Worm (Caenorhabditis elegans): ENCODE measurements around the gene R08E3.3.

The R08E3.3 gene

DNA sequence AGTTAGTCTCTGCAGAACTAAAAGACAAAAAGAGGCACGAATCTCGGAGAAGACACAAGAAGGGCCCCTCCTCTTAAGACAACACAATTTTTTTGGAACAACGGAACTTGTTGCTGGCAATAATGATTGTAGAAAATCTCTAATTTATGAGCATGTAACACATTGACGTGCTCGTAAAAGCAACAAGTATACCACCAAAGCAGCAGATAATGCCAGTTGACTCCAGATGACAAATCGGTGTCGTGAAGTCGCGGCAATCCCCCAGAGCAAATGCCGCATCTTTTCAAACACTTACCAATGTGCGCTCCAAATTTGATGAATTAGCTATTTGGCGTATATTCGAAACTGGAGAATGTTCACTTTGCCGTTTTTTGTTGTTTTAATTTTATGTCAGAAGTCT, 45.8 kb downstream of the R08E3.3 start:
- TF ChIP-seq nhr-237 (tag; optimal IDR thresholded peaks at IDR 0.05) (no peak), nhr-2 (tag; optimal IDR thresholded peaks at IDR 0.05) (no peak), ceh-43 (GFP tag; optimal IDR thresholded peaks at IDR 0.05) (no peak), unc-62 (GFP tag; optimal IDR thresholded peaks at IDR 0.05) (no peak), bed-3 (GFP tag; optimal IDR thresholded peaks at IDR 0.05) (no peak), pha-4 (tag; optimal IDR thresholded peaks at IDR 0.05) (no peak), sptf-1 (tag; optimal IDR thresholded peaks at IDR 0.05) (no peak), ham-2 (GFP tag; optimal IDR thresholded peaks at IDR 0.05) (no peak), mab-5 (tag; optimal IDR thresholded peaks at IDR 0.05) (no peak), lin-32 (GFP tag; optimal IDR thresholded peaks at IDR 0.05) (no peak), cnd-1 (tag; optimal IDR thresholded peaks at IDR 0.05) (no peak), nhr-12 (tag; optimal IDR thresholded peaks at IDR 0.05) (no peak), blmp-1 (tag; optimal IDR thresholded peaks at IDR 0.05) (no peak), lin-13 (tag; optimal IDR thresholded peaks at IDR 0.05) (no peak), ceh-39 (tag; optimal IDR thresholded peaks at IDR 0.05) (no peak)

DNA sequence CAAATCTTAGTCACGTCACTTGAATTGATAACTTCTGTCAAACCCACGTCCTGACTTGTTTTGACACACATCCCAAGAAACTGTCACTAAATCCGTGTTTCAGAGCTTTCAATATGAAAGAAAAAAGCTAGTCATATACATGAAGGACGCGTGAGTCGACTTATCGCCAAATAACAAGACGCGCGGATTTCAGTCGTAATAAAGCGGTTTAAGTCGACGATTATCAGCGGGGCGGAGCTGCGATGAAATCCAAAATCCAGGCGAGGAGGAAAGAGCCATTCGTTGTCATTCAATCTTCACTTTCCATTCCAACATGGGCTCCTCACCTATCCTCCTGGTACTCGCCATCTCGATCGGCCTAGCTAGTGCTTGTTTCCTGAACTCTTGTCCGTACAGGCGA, 47.4 kb downstream of the R08E3.3 start, which contains the start of gene ntc-1:
ntc-1 (plus strand) TSS at position 301 of the 400 bp plus-strand sequence.
- no peak for TF ChIP-seq flh-1 (GFP tag; optimal IDR thresholded peaks at IDR 0.05)
- no peak for TF ChIP-seq nhr-76 (tag; optimal IDR thresholded peaks at IDR 0.05)
- no peak for TF ChIP-seq hlh-1 (tag; optimal IDR thresholded peaks at IDR 0.05)
- no peak for TF ChIP-seq zip-8 (tag; optimal IDR thresholded peaks at IDR 0.05)
- no peak for TF ChIP-seq mls-2 (tag; optimal IDR thresholded peaks at IDR 0.05)
- TF ChIP-seq cnd-1 (tag; optimal IDR thresholded peaks at IDR 0.05), result no peak
- no peak for TF ChIP-seq sem-2 (GFP tag; optimal IDR thresholded peaks at IDR 0.05)
- no peak for TF ChIP-seq elt-1 (tag; optimal IDR thresholded peaks at IDR 0.05; ENCODE audit: borderline replicate concordance, insufficient read depth)

DNA sequence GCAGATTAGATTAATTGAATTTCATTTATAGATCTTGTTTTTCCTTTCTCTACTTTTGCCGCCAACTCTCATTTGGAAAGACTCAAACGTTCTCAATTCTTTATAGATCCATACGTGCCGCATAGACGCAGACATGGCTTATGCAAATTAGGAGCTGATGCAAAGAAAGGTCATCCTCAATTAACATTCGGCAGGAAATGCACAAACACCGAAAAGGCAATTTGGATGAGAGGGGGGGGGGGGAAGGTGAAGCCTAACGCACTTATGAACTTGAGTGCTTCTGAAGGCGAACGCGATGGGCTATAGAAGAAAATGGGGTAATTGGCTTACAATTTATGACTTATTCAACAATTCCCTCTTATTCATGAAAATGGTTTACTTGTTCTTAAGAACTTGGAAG, 51.2 kb downstream of the R08E3.3 start:
- TF ChIP-seq nhr-2 (tag; optimal IDR thresholded peaks at IDR 0.05) (no peak), snpc-4 (tag; optimal IDR thresholded peaks at IDR 0.05) (no peak), ham-2 (GFP tag; optimal IDR thresholded peaks at IDR 0.05) (peak; percentile 49), mep-1 (tag; optimal IDR thresholded peaks at IDR 0.05) (peak; percentile 18), lsy-2 (tag; optimal IDR thresholded peaks at IDR 0.05) (no peak), ceh-83 (GFP tag; optimal IDR thresholded peaks at IDR 0.05) (no peak), mls-2 (tag; optimal IDR thresholded peaks at IDR 0.05) (peak; percentile 34), ces-1 (GFP tag; optimal IDR thresholded peaks at IDR 0.05) (peak; percentile 96)

DNA sequence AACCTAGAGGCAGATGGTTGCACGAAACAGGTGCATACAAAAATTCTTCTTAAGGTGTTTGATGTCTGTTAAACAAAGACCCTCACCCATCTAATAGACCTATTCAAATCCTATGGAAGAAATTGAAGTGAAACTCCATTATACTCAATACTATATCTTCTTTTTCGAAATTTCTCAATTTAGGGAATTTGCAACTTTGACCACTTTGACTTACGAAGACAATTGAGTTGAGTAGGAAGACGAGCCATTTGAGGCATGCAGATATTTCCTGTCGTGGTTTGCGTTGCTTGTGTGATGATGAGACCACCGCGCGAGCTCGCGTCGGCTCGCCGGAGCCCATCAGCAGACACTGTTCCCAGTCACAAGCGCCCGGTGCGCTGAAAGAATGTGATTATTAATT, 52.3 kb downstream of the R08E3.3 start:
- TF ChIP-seq ces-1 (GFP tag; optimal IDR thresholded peaks at IDR 0.05), result peak; percentile 91
- TF ChIP-seq nhr-28 (tag; optimal IDR thresholded peaks at IDR 0.05), result no peak
- no peak for TF ChIP-seq sptf-1 (tag; optimal IDR thresholded peaks at IDR 0.05)
- TF ChIP-seq mab-5 (tag; optimal IDR thresholded peaks at IDR 0.05), result no peak
- TF ChIP-seq hlh-1 (tag; optimal IDR thresholded peaks at IDR 0.05), result no peak
- no peak for TF ChIP-seq bed-3 (GFP tag; optimal IDR thresholded peaks at IDR 0.05)
